Fruit fly (Drosophila melanogaster): Measurements from ENCODE around the gene CG17219.

CG17219 gene

DNA sequence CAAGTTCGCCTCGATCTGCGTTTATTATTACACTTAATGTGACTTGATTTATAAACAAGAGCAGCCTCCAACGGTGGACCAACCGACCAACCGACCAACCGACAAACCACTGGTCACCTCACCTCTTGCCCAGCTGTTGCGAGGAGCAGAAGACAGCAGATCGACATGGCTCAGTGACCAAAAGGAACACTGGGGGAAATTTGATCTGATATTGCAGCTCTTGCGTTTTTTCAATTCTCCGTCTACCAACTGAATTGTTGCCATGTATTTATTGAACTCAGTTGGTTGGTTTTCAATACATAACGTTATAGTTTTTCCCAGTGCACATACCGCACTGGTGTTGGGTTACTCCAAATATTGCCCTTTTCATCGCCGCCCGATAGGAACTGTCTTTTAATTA is 24.5 kb upstream of the CG17219 start (continued):
- TF ChIP-seq Myc (optimal IDR thresholded peaks at IDR 0.05) (no peak), Hnf4 (GFP tag; optimal IDR thresholded peaks at IDR 0.05) (peak; percentile 21), Vsx2 (GFP tag; optimal IDR thresholded peaks at IDR 0.05; ENCODE audit: partially characterized antibody) (no peak), CG9705 (GFP tag; optimal IDR thresholded peaks at IDR 0.05) (no peak), CrebA (GFP tag; optimal IDR thresholded peaks at IDR 0.05; ENCODE audit: borderline replicate concordance) (no peak), Abd-B (GFP tag; optimal IDR thresholded peaks at IDR 0.05) (no peak), tai (GFP tag; optimal IDR thresholded peaks at IDR 0.05) (no peak), GATAd (GFP tag; optimal IDR thresholded peaks at IDR 0.05) (no peak)

DNA sequence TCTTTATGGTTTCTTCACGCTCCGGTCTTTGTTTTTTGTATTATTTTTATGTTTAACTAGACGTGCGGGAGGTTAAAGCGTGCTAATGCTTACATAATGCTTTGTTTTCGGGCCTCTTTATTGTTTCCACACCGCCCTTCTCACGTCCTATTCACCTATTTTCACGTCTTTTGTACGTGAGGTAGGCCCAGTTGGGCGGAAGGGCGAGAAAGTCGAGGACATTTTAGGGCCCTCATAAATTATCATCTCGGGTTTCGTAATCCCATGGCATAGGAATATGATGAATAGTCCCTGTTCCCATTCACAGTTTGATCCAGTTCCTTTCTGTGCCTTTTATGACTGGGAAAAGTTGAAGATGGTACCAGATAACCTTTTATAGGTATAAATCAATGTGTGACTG is 23.6 kb upstream of the CG17219 start:
- TF ChIP-seq dsf (GFP tag; optimal IDR thresholded peaks at IDR 0.05; ENCODE audit: borderline replicate concordance) (no peak), Abd-B (GFP tag; optimal IDR thresholded peaks at IDR 0.05) (no peak), GATAd (GFP tag; optimal IDR thresholded peaks at IDR 0.05) (no peak), br (GFP tag; optimal IDR thresholded peaks at IDR 0.05) (no peak), fru (GFP tag; optimal IDR thresholded peaks at IDR 0.05) (no peak), Dif (GFP tag; optimal IDR thresholded peaks at IDR 0.05; ENCODE audit: partially characterized antibody) (no peak), usp (GFP tag; optimal IDR thresholded peaks at IDR 0.05) (no peak), lola (GFP tag; optimal IDR thresholded peaks at IDR 0.05) (no peak), N (GFP tag; optimal IDR thresholded peaks at IDR 0.05) (no peak), Hr78 (GFP tag; optimal IDR thresholded peaks at IDR 0.05) (no peak), h (GFP tag; optimal IDR thresholded peaks at IDR 0.05) (no peak), Dfd (GFP tag; optimal IDR thresholded peaks at IDR 0.05) (no peak), jim (GFP tag; optimal IDR thresholded peaks at IDR 0.05) (no peak), sv (GFP tag; optimal IDR thresholded peaks at IDR 0.05) (no peak)

DNA sequence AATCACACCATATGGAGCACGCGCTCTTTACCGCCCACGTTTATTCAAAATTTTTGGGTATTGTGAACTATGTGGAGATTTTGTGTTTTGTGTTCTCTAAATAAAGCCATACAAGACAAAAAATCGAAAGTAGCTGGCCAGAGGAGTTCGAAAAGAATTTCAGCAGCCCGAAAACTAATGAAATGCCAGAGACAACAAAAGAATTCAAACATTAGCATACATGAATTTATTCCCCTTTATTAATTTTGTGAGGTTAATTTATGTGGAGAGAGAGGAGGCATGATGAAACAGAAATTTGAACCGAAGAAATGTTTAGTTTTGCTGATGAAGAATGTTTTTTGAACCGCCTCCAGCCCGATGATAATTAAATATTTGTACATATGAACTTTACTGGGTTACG is 22.9 kb upstream of the CG17219 start:
- TF ChIP-seq Abd-B (GFP tag; optimal IDR thresholded peaks at IDR 0.05): no peak

DNA sequence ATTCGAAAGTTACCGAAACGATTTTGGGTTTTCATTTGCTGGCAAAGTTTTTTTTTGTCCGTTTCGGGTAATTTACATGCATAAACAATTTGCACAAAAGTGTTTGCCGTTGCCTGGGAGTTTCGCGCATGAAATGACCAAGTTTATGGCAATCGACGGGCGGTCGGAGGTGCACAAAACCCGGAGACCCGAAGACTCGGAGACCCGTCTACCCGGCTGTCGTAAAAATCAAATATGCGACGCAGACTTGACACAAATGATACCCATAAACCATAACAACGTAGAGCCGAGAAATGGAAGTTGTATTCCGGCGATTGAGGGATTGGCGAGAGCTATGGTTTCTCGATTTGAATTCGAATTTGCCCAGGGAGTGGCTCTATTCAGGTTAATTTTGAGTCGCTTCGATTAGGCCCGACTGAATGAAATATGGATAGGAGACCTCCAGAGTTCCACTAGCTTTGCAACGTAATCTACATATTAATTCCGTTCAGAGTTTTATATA is 22.1 kb upstream of the CG17219 start:
- no peak for TF ChIP-seq HLH106 (tag; optimal IDR thresholded peaks at IDR 0.05)
- no peak for TF ChIP-seq OdsH (GFP tag; optimal IDR thresholded peaks at IDR 0.05)
- no peak for TF ChIP-seq Hr78 (GFP tag; optimal IDR thresholded peaks at IDR 0.05)
- no peak for TF ChIP-seq ey (GFP tag; optimal IDR thresholded peaks at IDR 0.05)
- no peak for TF ChIP-seq Hr83 (GFP tag; optimal IDR thresholded peaks at IDR 0.05; ENCODE audit: poor library complexity, severe bottlenecking)
- TF ChIP-seq rgr (GFP tag; optimal IDR thresholded peaks at IDR 0.05): no peak
- TF ChIP-seq dl (GFP tag; optimal IDR thresholded peaks at IDR 0.05; ENCODE audit: insufficient read depth in 1 of 2, partially characterized antibody in 2 of 2): no peak
- no peak for TF ChIP-seq foxo (GFP tag; optimal IDR thresholded peaks at IDR 0.05)
- no peak for TF ChIP-seq br (GFP tag; optimal IDR thresholded peaks at IDR 0.05)
- no peak for TF ChIP-seq N (GFP tag; optimal IDR thresholded peaks at IDR 0.05)
- no peak for TF ChIP-seq dsf (GFP tag; optimal IDR thresholded peaks at IDR 0.05; ENCODE audit: borderline replicate concordance)
- TF ChIP-seq CrebA (GFP tag; optimal IDR thresholded peaks at IDR 0.05; ENCODE audit: borderline replicate concordance): no peak
- TF ChIP-seq dmrt93B (GFP tag; optimal IDR thresholded peaks at IDR 0.05): no peak
- no peak for TF ChIP-seq Abd-B (GFP tag; optimal IDR thresholded peaks at IDR 0.05)
- no peak for TF ChIP-seq lola (GFP tag; optimal IDR thresholded peaks at IDR 0.05)
- TF ChIP-seq CG9705 (GFP tag; optimal IDR thresholded peaks at IDR 0.05): no peak
- TF ChIP-seq CG32264 (GFP tag; optimal IDR thresholded peaks at IDR 0.05): no peak
- TF ChIP-seq Hnf4 (GFP tag; optimal IDR thresholded peaks at IDR 0.05): no peak
- TF ChIP-seq jim (GFP tag; optimal IDR thresholded peaks at IDR 0.05): no peak
- no peak for TF ChIP-seq fru (GFP tag; optimal IDR thresholded peaks at IDR 0.05)

DNA sequence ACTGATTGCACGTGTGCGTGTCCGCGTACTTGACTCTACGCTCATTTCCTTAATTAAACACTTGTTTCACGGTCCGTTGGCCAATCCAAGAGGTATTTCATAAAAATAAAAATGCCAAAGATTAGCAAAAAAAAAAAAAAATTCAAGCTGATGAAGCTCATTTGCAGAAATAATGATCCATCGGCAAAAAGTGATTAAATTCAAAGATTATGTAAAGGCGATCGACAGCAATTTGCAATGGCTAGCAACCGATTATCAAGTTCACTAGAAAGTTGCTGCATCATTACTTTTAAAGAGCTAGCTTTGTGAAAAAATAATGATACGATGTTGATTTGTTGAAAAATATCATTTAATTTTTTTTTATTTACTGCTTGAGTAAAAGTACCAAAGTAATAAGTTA is 19.6 kb upstream of the CG17219 start:
- no peak for TF ChIP-seq OdsH (GFP tag; optimal IDR thresholded peaks at IDR 0.05)
- no peak for TF ChIP-seq GATAd (GFP tag; optimal IDR thresholded peaks at IDR 0.05)
- no peak for TF ChIP-seq ey (GFP tag; optimal IDR thresholded peaks at IDR 0.05)
- TF ChIP-seq CrebA (GFP tag; optimal IDR thresholded peaks at IDR 0.05; ENCODE audit: borderline replicate concordance): no peak
- TF ChIP-seq fru (GFP tag; optimal IDR thresholded peaks at IDR 0.05): no peak
- no peak for TF ChIP-seq pan (optimal IDR thresholded peaks at IDR 0.05)
- no peak for TF ChIP-seq brk (GFP tag; optimal IDR thresholded peaks at IDR 0.05)

All from whole organism, wandering third instar larva.